ENCODE assay signal across 1 fruit fly cellular context in genomic region chr2L:6024345-6024907, dm6.
TF ChIP-seq lines count a peak whose summit lies in the region.

TSS of gene CG9107 (minus strand) at chr2L:6024539.

TF ChIP-seq in whole organism, embryonic, 481 proteins besides CTCF, POLR2A, EP300 and RAD21 (continued from another document):
- TF ChIP-seq CG15514 (GFP tag; optimal IDR thresholded peaks at IDR 0.05; lab: Kevin White, UChicago) (peak; percentile 39), CG1529 (GFP tag; optimal IDR thresholded peaks at IDR 0.05; lab: Kevin White, UChicago) (no peak), CG9437 (GFP tag; optimal IDR thresholded peaks at IDR 0.05; lab: Kevin White, UChicago) (peak; percentile 90), CG1603 (tag; optimal IDR thresholded peaks at IDR 0.05; lab: Kevin White, UChicago) (peak; percentile 71), CG3847 (GFP tag; IDR thresholded peaks at IDR 0.05; lab: Robert Waterston, UW) (peak; percentile 24; the same call in 1 of the 2 replicates), CG14710 (tag; optimal IDR thresholded peaks at IDR 0.05; lab: Kevin White, UChicago) (peak; percentile 64), pita (GFP tag; optimal IDR thresholded peaks at IDR 0.05; lab: Kevin White, UChicago) (peak; percentile 28), CG13287 (GFP tag; IDR thresholded peaks at IDR 0.05; lab: Robert Waterston, UW; ENCODE audit: partially characterized antibody) (peak; percentile 32; the same call in 1 of the 2 replicates), CG31441 (GFP tag; IDR thresholded peaks at IDR 0.05; lab: Robert Waterston, UW) (0 out of 2 replicates have a peak, but pooled peaks have one; percentile 11), E2f2 (GFP tag; IDR thresholded peaks at IDR 0.05; lab: Robert Waterston, UW) (peak; percentile 98), CG2712 (tag; optimal IDR thresholded peaks at IDR 0.05; lab: Kevin White, UChicago) (peak; percentile 6), CG12659 (GFP tag; optimal IDR thresholded peaks at IDR 0.05; lab: Kevin White, UChicago) (peak; percentile 10), Eip74EF (GFP tag; optimal IDR thresholded peaks at IDR 0.05; lab: Kevin White, UChicago) (no peak), stwl (tag; optimal IDR thresholded peaks at IDR 0.05; lab: Kevin White, UChicago) (peak; percentile 81), CG11504 (tag; optimal IDR thresholded peaks at IDR 0.05; lab: Kevin White, UChicago) (peak; percentile 0), CG17802 (tag; optimal IDR thresholded peaks at IDR 0.05; lab: Kevin White, UChicago) (no peak), MBD-R2 (GFP tag; IDR thresholded peaks at IDR 0.05; lab: Robert Waterston, UW) (peak; percentile 68; the same call in 1 of the 2 replicates), MESR4 (GFP tag; optimal IDR thresholded peaks at IDR 0.05; lab: Kevin White, UChicago) (peak; percentile 39), Myb (GFP tag; optimal IDR thresholded peaks at IDR 0.05; lab: Kevin White, UChicago) (peak; percentile 78), CG7745 (tag; optimal IDR thresholded peaks at IDR 0.05; lab: Kevin White, UChicago) (no peak), CG17186 (GFP tag; optimal IDR thresholded peaks at IDR 0.05; lab: Kevin White, UChicago) (peak; percentile 58), CG14860 (GFP tag; IDR thresholded peaks at IDR 0.05; lab: Robert Waterston, UW; ENCODE audit: partially characterized antibody) (0 out of 3 replicates have a peak, but pooled peaks have one; percentile 11), CG34422 (GFP tag; IDR thresholded peaks at IDR 0.05; lab: Robert Waterston, UW) (0 out of 3 replicates have a peak, but pooled peaks have one; percentile 38), Dp (GFP tag; optimal IDR thresholded peaks at IDR 0.05; lab: Kevin White, UChicago) (peak; percentile 92), zen (tag; optimal IDR thresholded peaks at IDR 0.05; lab: Kevin White, UChicago) (peak; percentile 22), knrl (GFP tag; IDR thresholded peaks at IDR 0.05; lab: Robert Waterston, UW; ENCODE audit: partially characterized antibody) (peak; percentile 43; the same call in 1 of the 3 replicates), Dll (GFP tag; IDR thresholded peaks at IDR 0.05; lab: Robert Waterston, UW; ENCODE audit: partially characterized antibody) (peak; percentile 37; the same call in 1 of the 4 replicates), Sin3A (optimal IDR thresholded peaks at IDR 0.05; lab: Kevin White, UChicago) (peak; percentile 29), Sry-δ (GFP tag; optimal IDR thresholded peaks at IDR 0.05; lab: Kevin White, UChicago) (peak; percentile 18), phol (tag; optimal IDR thresholded peaks at IDR 0.05; lab: Kevin White, UChicago) (peak; percentile 63), CHES-1-like (GFP tag; optimal IDR thresholded peaks at IDR 0.05; lab: Kevin White, UChicago) (peak; percentile 32), CG34224 (GFP tag; IDR thresholded peaks at IDR 0.05; lab: Robert Waterston, UW; ENCODE audit: partially characterized antibody) (0 out of 3 replicates have a peak, but pooled peaks have one; percentile 16), CG8359 (GFP tag; optimal IDR thresholded peaks at IDR 0.05; lab: Kevin White, UChicago; ENCODE audit: borderline replicate concordance) (no peak), Xrp1 (GFP tag; IDR thresholded peaks at IDR 0.05; lab: Robert Waterston, UW) (0 out of 2 replicates have a peak, but pooled peaks have one; percentile 31), CG10267 (tag; optimal IDR thresholded peaks at IDR 0.05; lab: Kevin White, UChicago) (peak; percentile 34)
